Worm (Caenorhabditis elegans) whole organism, L3 larva: ENCODE measurements around the gene B0222.5.

ENCODE experiments used
- ZK546.5 ChIP-seq: sonication (generic microtip); optimal IDR thresholded peaks from 2 replicates; lab custom pipeline; 2017; ENCODE audit warnings: missing biosample characterization, missing genetic modification characterization
- aly-2 ChIP-seq: fragments of 150-350 bp; optimal IDR thresholded peaks from 2 replicates; lab custom pipeline; 2014; ENCODE audit warnings: missing biosample characterization, missing genetic modification characterization
- ama-1 ChIP-seq: fragments of 150-350 bp; optimal IDR thresholded peaks from 2 replicates; lab custom pipeline; 2018
- ceh-16 ChIP-seq: sonication (generic microtip); optimal IDR thresholded peaks from 2 replicates; lab custom pipeline; 2017; ENCODE audit warnings: missing biosample characterization, missing genetic modification characterization
- ceh-82 ChIP-seq: fragments of 150-350 bp; optimal IDR thresholded peaks from 2 replicates; lab custom pipeline; 2014; ENCODE audit warnings: missing biosample characterization, missing genetic modification characterization
- ceh-9 ChIP-seq: sonication (generic microtip); optimal IDR thresholded peaks from 2 replicates; lab custom pipeline; 2018; ENCODE audit warnings: missing biosample characterization, missing genetic modification characterization
- egl-27 ChIP-seq: sonication (generic microtip); optimal IDR thresholded peaks from 4 replicates; lab custom pipeline; 2017; ENCODE audit warnings: missing biosample characterization, missing genetic modification reagents, missing genetic modification characterization
- egl-5 ChIP-seq: fragments of 150-350 bp; optimal IDR thresholded peaks from 2 replicates; lab custom pipeline; 2017; ENCODE audit warnings: missing biosample characterization, missing genetic modification reagents, missing genetic modification characterization, inconsistent platforms
- elt-1 ChIP-seq: fragments of 150-350 bp; optimal IDR thresholded peaks from 2 replicates; lab custom pipeline; 2014; ENCODE audit warnings: missing biosample characterization, missing genetic modification characterization
- elt-2 ChIP-seq: sonication (generic microtip); optimal IDR thresholded peaks from 2 replicates; lab custom pipeline; 2016; ENCODE audit warnings: missing genetic modification reagents, mild to moderate bottlenecking, missing genetic modification characterization, missing compliant biosample characterization
- elt-3 ChIP-seq, 3 experiments: fragments of 150-350 bp in 1 of 3; sonication (generic microtip) in 2 of 3; optimal IDR thresholded peaks; 2 replicates in 2 of 3; 4 replicates in 1 of 3; lab custom pipeline; 2014 to 2017; ENCODE audit warnings: missing biosample characterization in 3 of 3, missing genetic modification characterization in 3 of 3
- eor-1 ChIP-seq, 2 experiments: fragments of 150-350 bp; optimal IDR thresholded peaks; 2 replicates each; lab custom pipeline; 2014 to 2018; ENCODE audit warnings: missing biosample characterization in 2 of 2, missing genetic modification characterization in 2 of 2
- fkh-10 ChIP-seq: sonication (generic microtip); optimal IDR thresholded peaks from 2 replicates; lab custom pipeline; 2017; ENCODE audit warnings: missing biosample characterization, missing genetic modification reagents, missing genetic modification characterization
- fkh-2 ChIP-seq: fragments of 150-350 bp; optimal IDR thresholded peaks from 2 replicates; lab custom pipeline; 2014; ENCODE audit warnings: missing biosample characterization, missing genetic modification reagents, missing genetic modification characterization
- fos-1 ChIP-seq: fragments of 150-350 bp; optimal IDR thresholded peaks from 2 replicates; lab custom pipeline; 2014; ENCODE audit warnings: missing biosample characterization, missing genetic modification characterization
- lin-15B ChIP-seq: fragments of 150-350 bp; optimal IDR thresholded peaks from 2 replicates; lab custom pipeline; 2014; ENCODE audit warnings: missing biosample characterization, missing genetic modification characterization
- mdl-1 ChIP-seq: fragments of 150-350 bp; optimal IDR thresholded peaks from 2 replicates; lab custom pipeline; 2014; ENCODE audit warnings: missing biosample characterization, missing genetic modification characterization
- nfya-1 ChIP-seq: sonication (generic microtip); optimal IDR thresholded peaks from 2 replicates; lab custom pipeline; 2017; ENCODE audit warnings: missing genetic modification characterization, mild to moderate bottlenecking, missing compliant biosample characterization, antibody characterized with exemption, moderate library complexity; ENCODE audit not compliant: insufficient read depth
- nhr-11 ChIP-seq: fragments of 150-350 bp; optimal IDR thresholded peaks from 2 replicates; lab custom pipeline; 2014; ENCODE audit warnings: missing biosample characterization, missing genetic modification characterization
- nhr-23 ChIP-seq: fragments of 150-350 bp; optimal IDR thresholded peaks from 2 replicates; lab custom pipeline; 2014; ENCODE audit warnings: missing biosample characterization, missing genetic modification reagents, missing genetic modification characterization
- nhr-237 ChIP-seq: fragments of 150-350 bp; optimal IDR thresholded peaks from 2 replicates; lab custom pipeline; 2014; ENCODE audit warnings: missing biosample characterization, missing genetic modification characterization
- nhr-25 ChIP-seq: sonication (generic microtip); optimal IDR thresholded peaks from 2 replicates; lab custom pipeline; 2017; ENCODE audit warnings: missing biosample characterization, missing genetic modification characterization
- nhr-28 ChIP-seq: fragments of 150-350 bp; optimal IDR thresholded peaks from 2 replicates; lab custom pipeline; 2014; ENCODE audit warnings: missing biosample characterization, missing genetic modification characterization
- nhr-43 ChIP-seq: sonication (generic microtip); optimal IDR thresholded peaks from 2 replicates; lab custom pipeline; 2016; ENCODE audit warnings: mild to moderate bottlenecking, missing genetic modification characterization, missing compliant biosample characterization; ENCODE audit not compliant: poor library complexity, severe bottlenecking
- nhr-67 ChIP-seq: fragments of 150-350 bp; optimal IDR thresholded peaks from 2 replicates; lab custom pipeline; 2014; ENCODE audit warnings: missing biosample characterization, missing genetic modification characterization
- pha-4 ChIP-seq: fragments of 150-350 bp; optimal IDR thresholded peaks from 2 replicates; lab custom pipeline; 2014; ENCODE audit warnings: missing biosample characterization, missing genetic modification reagents, missing genetic modification characterization
- pqm-1 ChIP-seq: fragments of 150-350 bp; optimal IDR thresholded peaks from 2 replicates; lab custom pipeline; 2017; ENCODE audit warnings: missing biosample characterization, missing genetic modification characterization, inconsistent platforms
- tbx-2 ChIP-seq: sonication (generic microtip); optimal IDR thresholded peaks from 2 replicates; lab custom pipeline; 2016; ENCODE audit warnings: mild to moderate bottlenecking, missing genetic modification characterization, missing compliant biosample characterization
- unc-39 ChIP-seq: sonication (generic microtip); optimal IDR thresholded peaks from 4 replicates; lab custom pipeline; 2017; ENCODE audit warnings: missing biosample characterization, missing genetic modification characterization
- unc-62 ChIP-seq: fragments of 150-350 bp; sonication (generic microtip); optimal IDR thresholded peaks from 4 replicates; lab custom pipeline; 2014; ENCODE audit warnings: missing biosample characterization, missing genetic modification reagents, missing genetic modification characterization
- ztf-11 ChIP-seq: fragments of 150-350 bp; optimal IDR thresholded peaks from 2 replicates; lab custom pipeline; 2014; ENCODE audit warnings: missing biosample characterization, missing genetic modification characterization
- ztf-4 ChIP-seq: fragments of 150-350 bp; optimal IDR thresholded peaks from 2 replicates; lab custom pipeline; 2014; ENCODE audit warnings: missing biosample characterization, missing genetic modification characterization

B0222.5 gene

DNA sequence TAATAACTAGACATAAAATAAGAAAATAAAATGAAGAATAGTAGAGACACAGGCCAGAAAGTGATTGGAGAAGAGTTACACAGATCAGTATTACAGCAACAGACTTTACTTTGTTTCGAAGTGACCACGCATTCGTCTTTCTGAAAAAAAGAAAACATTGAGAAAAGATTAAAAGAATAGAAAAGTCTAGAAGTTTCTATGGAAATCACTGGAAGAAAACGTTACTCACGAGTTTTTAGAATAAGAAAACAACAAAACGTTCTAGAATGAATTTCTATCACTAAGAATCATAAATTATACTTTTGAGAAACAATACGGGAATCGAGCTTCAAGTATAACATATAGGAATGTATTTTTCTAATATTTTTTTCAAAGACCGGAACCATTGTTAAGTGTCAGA, 944 bp upstream of the B0222.5 start:
- no peak for TF ChIP-seq pqm-1 (tag; lab: Kevin White, UChicago)
- no peak for TF ChIP-seq elt-3 (tag; optimal IDR thresholded peaks at IDR 0.05; lab: Kevin White, UChicago)
- no peak for TF ChIP-seq nhr-67
- no peak for TF ChIP-seq pha-4
- no peak for TF ChIP-seq ZK546.5 (tag; lab: Kevin White, UChicago)
- TF ChIP-seq nhr-23 (tag; lab: Kevin White, UChicago) = no peak
- no peak for TF ChIP-seq ztf-11 (tag; lab: Kevin White, UChicago)
- TF ChIP-seq unc-39 (tag; lab: Kevin White, UChicago) = no peak
- no peak for TF ChIP-seq elt-1 (tag; lab: Kevin White, UChicago)
- no peak for TF ChIP-seq unc-62
- TF ChIP-seq egl-27 (tag; lab: Kevin White, UChicago) = no peak
- TF ChIP-seq nhr-11 = no peak
- TF ChIP-seq mdl-1 = no peak

ce11 chrV:9152339-9152738, 2.3 kb downstream of the B0222.5 start:
- no peak for TF ChIP-seq ceh-82 (tag; lab: Kevin White, UChicago)
- peak; percentile 16 for TF ChIP-seq nhr-25
- TF ChIP-seq, all 47 proteins: peak for 1

DNA sequence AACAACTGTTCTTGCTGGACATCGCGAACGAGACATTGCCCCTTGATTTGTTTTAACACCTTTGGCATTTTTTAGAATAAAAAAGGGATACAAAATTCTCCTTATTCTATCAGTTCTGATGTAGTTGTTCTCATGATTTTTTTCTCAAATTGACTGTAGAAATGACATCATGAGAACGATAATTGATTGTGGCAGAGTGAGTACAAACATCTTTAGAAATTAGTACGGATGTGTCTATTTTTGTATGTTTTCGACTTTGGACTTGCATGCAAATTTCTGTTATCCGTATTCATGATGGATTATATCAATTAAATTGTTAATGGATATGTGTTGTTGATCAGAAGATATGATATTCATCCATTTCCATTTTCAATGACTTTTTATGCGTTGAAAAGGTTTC, 6.5 kb downstream of the B0222.5 start:
- TF ChIP-seq egl-5 (tag; lab: Kevin White, UChicago) (no peak), unc-62 (no peak), lin-15B (tag; lab: Kevin White, UChicago) (no peak), ceh-9 (tag; lab: Kevin White, UChicago) (no peak), ZK546.5 (tag; lab: Kevin White, UChicago) (no peak), ztf-4 (no peak), elt-2 (tag; lab: Kevin White, UChicago) (no peak)

DNA sequence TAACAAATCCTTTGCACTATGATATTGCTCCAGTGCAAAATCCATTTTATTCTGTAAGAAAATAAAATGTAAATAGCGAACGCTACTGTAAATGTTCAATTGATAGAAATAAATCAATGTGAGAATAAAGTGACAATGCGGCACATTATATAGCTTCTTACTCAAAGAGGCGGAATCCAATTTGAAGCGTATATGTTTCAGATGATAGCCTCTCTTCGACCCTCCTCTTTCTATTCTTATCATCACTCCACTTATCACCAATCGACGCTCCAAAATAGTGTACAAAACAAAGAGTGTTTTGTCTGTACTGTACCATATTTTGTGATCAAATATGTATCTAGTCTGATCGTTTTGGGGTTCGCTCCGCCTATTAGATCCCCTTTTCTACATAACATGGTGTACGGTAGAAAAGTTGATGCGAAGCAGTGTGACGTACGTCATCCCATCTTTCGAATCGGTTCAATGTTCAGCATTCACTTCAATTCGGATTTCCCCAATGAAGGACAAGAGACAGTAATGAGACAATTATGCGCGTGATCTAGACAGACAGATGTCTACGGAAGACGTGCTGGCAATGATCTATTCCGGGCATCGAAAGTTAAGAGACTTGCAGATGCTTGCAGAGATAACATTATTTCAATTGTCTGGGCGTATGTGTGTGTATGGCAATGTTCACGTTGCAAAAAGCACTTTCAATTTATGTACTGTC, 7.7 kb downstream of the B0222.5 start, which contains the start of gene spl-2:
Gene spl-2, minus strand, starts transcription at position 51 of the 709 bp plus-strand sequence.
- no peak for TF ChIP-seq ama-1 (lab: Kevin White, UChicago)
- peak; percentile 47 for TF ChIP-seq nhr-23 (tag; lab: Kevin White, UChicago)
- TF ChIP-seq fos-1 (tag; lab: Kevin White, UChicago) = no peak
- TF ChIP-seq nhr-43 (tag; lab: Kevin White, UChicago) = peak; percentile 76
- peak; percentile 6 for TF ChIP-seq nfya-1
- TF ChIP-seq fkh-2 (tag; lab: Kevin White, UChicago) = no peak
- TF ChIP-seq elt-1 (tag; lab: Kevin White, UChicago) = peak; percentile 51
- TF ChIP-seq egl-27 (tag; lab: Kevin White, UChicago) = no peak
- peak; percentile 34 for TF ChIP-seq elt-2 (tag; lab: Kevin White, UChicago)
- peak; percentile 67 for TF ChIP-seq nhr-25
- no peak for TF ChIP-seq nhr-237 (tag; lab: Kevin White, UChicago)

- TF ChIP-seq tbx-2 (tag; lab: Kevin White, UChicago) = no peak
- TF ChIP-seq ceh-16 = no peak
- TF ChIP-seq elt-2 (tag; lab: Kevin White, UChicago) = peak; percentile 68
- TF ChIP-seq pqm-1 (tag; lab: Kevin White, UChicago) = peak; percentile 13
- no peak for TF ChIP-seq nhr-67
- no peak for TF ChIP-seq nhr-28 (tag; lab: Kevin White, UChicago)
- TF ChIP-seq aly-2 = no peak
- TF ChIP-seq nhr-43 (tag; lab: Kevin White, UChicago) = no peak
- TF ChIP-seq ceh-9 (tag; lab: Kevin White, UChicago) = no peak
- TF ChIP-seq, all 47 proteins: peak for 2
These were observed 8.5 kb downstream of the B0222.5 start for ce11 chrV:9146196-9146595.

DNA sequence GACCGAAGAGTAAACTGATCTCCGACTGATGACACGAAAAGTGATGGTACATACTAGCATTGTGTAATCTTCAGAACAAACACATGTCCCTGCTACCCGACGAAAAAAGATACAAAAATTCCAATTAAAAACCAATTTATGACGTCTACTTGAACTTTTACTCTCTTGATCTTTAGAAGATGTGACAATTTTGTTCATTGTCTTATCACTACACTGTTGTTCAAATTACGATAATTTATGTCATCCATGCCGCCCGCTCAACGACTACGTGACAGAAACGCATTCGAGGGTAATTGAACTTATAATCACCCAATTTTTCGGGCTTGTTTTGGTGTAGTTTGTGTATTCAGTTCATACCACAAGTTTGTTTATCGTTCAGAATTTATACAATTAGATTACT, 10.8 kb downstream of the B0222.5 start:
- no peak for TF ChIP-seq fkh-2 (tag; lab: Kevin White, UChicago)
- no peak for TF ChIP-seq tbx-2 (tag; lab: Kevin White, UChicago)
- TF ChIP-seq elt-2 (tag; lab: Kevin White, UChicago) = no peak
- TF ChIP-seq nhr-237 (tag; lab: Kevin White, UChicago) = no peak
- peak; percentile 5 for TF ChIP-seq nhr-23 (tag; lab: Kevin White, UChicago)
- no peak for TF ChIP-seq elt-3 (tag; optimal IDR thresholded peaks at IDR 0.05; lab: Kevin White, UChicago)
- no peak for TF ChIP-seq fkh-10 (GFP tag; lab: Kevin White, UChicago)
- no peak for TF ChIP-seq eor-1 (tag; optimal IDR thresholded peaks at IDR 0.05; lab: Kevin White, UChicago)
- TF ChIP-seq nhr-28 (tag; lab: Kevin White, UChicago) = no peak
- TF ChIP-seq elt-1 (tag; lab: Kevin White, UChicago) = no peak
- peak; percentile 25 for TF ChIP-seq nhr-25
- no peak for TF ChIP-seq nhr-67
